Fruit fly (Drosophila melanogaster) whole organism, prepupa: Measurements from ENCODE around the gene Ser7.

Experiments
- CG16779 ChIP-seq: fragments of 200-800 bp; sonication (Bioruptor generic); optimal IDR thresholded peaks from 3 replicates; lab custom pipeline; 2017; ENCODE audit warnings: missing biosample characterization, mild to moderate bottlenecking, missing genetic modification characterization
- CG6792 ChIP-seq: fragments of 200-800 bp; sonication (Bioruptor generic); optimal IDR thresholded peaks from 3 replicates; lab custom pipeline; 2016; ENCODE audit warnings: missing biosample characterization, missing genetic modification characterization
- CG8319 ChIP-seq: fragments of 200-800 bp; sonication (Bioruptor generic); optimal IDR thresholded peaks from 3 replicates; lab custom pipeline; 2016; ENCODE audit warnings: missing biosample characterization, missing genetic modification characterization
- CG9139 ChIP-seq: fragments of 200-800 bp; sonication (Bioruptor generic); optimal IDR thresholded peaks from 3 replicates; lab custom pipeline; 2017; ENCODE audit warnings: missing biosample characterization, mild to moderate bottlenecking, missing genetic modification characterization
- Ets21C ChIP-seq: fragments of 200-800 bp; sonication (Bioruptor generic); optimal IDR thresholded peaks from 3 replicates; lab custom pipeline; 2016; ENCODE audit warnings: missing biosample characterization, missing genetic modification characterization
- Lpt ChIP-seq: fragments of 200-800 bp; sonication (Bioruptor generic); optimal IDR thresholded peaks from 3 replicates; lab custom pipeline; 2016; ENCODE audit warnings: missing biosample characterization, missing genetic modification characterization
- OdsH ChIP-seq: fragments of 200-800 bp; sonication (Bioruptor generic); optimal IDR thresholded peaks from 3 replicates; lab custom pipeline; 2016; ENCODE audit warnings: missing biosample characterization, missing genetic modification characterization
- salr ChIP-seq, 2 experiments: fragments of 200-800 bp; sonication (Bioruptor generic); optimal IDR thresholded peaks; 3 replicates each; lab custom pipeline; 2016 to 2018; ENCODE audit warnings: missing biosample characterization in 2 of 2, missing genetic modification characterization in 2 of 2, mild to moderate bottlenecking in 1 of 2
- spab ChIP-seq: fragments of 200-800 bp; sonication (Bioruptor generic); optimal IDR thresholded peaks from 2 replicates; lab custom pipeline; 2017; ENCODE audit warnings: missing biosample characterization, mild to moderate bottlenecking, missing genetic modification characterization, missing genetic modification reagents

DNA sequence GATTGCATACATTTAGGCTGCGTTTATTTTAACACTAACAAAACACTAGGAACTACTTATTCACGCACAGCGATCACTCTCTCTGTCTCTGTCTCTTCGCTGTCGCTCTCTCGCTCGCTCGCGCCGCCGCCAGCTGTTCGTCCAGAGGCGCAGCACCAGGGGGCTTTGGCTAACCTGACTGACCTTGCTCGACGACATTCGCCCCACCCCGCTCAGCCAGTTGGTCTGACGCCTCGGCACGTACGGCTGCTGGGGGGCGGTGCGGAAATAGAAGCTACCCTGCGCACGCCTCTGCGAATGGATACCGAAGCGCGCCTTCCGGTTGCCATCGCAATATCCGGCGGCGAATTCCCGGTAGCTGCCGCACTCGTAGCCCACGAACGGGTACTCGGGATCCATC is 44.4 kb downstream of the Ser7 start:
- TF ChIP-seq CG16779 (tag; lab: Kevin White, UChicago) (no peak), Ets21C (no peak), CG6792 (GFP tag; lab: Kevin White, UChicago) (no peak), OdsH (GFP tag; lab: Kevin White, UChicago) (no peak), Lpt (GFP tag; lab: Kevin White, UChicago) (no peak), CG9139 (GFP tag; lab: Kevin White, UChicago) (no peak), salr (GFP tag; optimal IDR thresholded peaks at IDR 0.05; lab: Kevin White, UChicago) (no peak), spab (no peak), CG8319 (no peak)
